Fruit fly (Drosophila melanogaster) whole organism, embryonic: ENCODE results near the gene CNMaR.

Experiments
- Adf1 ChIP-seq: fragments of 200-800 bp; sonication (Bioruptor generic); IDR thresholded peaks from 2 replicates; pipeline ENCODE4 v1.3.6; 2022; ENCODE audit warnings: missing biosample characterization, missing genetic modification characterization
- Asciz ChIP-seq: fragments of 200-800 bp; sonication (Bioruptor generic); optimal IDR thresholded peaks from 2 replicates; lab custom pipeline; 2017; ENCODE audit warnings: missing biosample characterization, mild to moderate bottlenecking, missing genetic modification characterization, missing genetic modification reagents
- CG10209 ChIP-seq: fragments of 200-800 bp; sonication (Bioruptor generic); optimal IDR thresholded peaks from 3 replicates; lab custom pipeline; 2017; ENCODE audit warnings: missing biosample characterization, mild to moderate bottlenecking, missing genetic modification characterization, missing genetic modification reagents
- CG10543 ChIP-seq: fragments of 200-800 bp; sonication (Bioruptor generic); optimal IDR thresholded peaks from 3 replicates; lab custom pipeline; 2017; ENCODE audit warnings: missing biosample characterization, mild to moderate bottlenecking, missing genetic modification characterization, moderate library complexity
- CG10979 ChIP-seq: fragments of 200-800 bp; sonication (Bioruptor generic); optimal IDR thresholded peaks from 2 replicates; lab custom pipeline; 2018; ENCODE audit warnings: missing biosample characterization, mild to moderate bottlenecking, missing genetic modification characterization, moderate library complexity
- CG11398 ChIP-seq: fragments of 200-800 bp; sonication (Bioruptor generic); optimal IDR thresholded peaks from 2 replicates; lab custom pipeline; 2016; ENCODE audit warnings: missing biosample characterization, missing genetic modification characterization
- CG11695 ChIP-seq: fragments of 200-800 bp; sonication (Bioruptor generic); IDR thresholded peaks from 3 replicates; pipeline ENCODE4 v1.3.6; 2022; ENCODE audit warnings: missing biosample characterization, missing genetic modification characterization
- CG14050 ChIP-seq: fragments of 200-800 bp; sonication (Bioruptor generic); IDR thresholded peaks from 3 replicates; pipeline ENCODE4 v1.3.6; 2022; ENCODE audit warnings: missing biosample characterization, missing genetic modification characterization
- CG14860 ChIP-seq: fragments of 200-800 bp; sonication (Bioruptor generic); IDR thresholded peaks from 3 replicates; pipeline ENCODE4 v1.3.6; 2022; ENCODE audit warnings: missing biosample characterization, missing genetic modification characterization; ENCODE audit not compliant: partially characterized antibody
- CG17385 ChIP-seq: fragments of 200-800 bp; sonication (Bioruptor generic); optimal IDR thresholded peaks from 3 replicates; lab custom pipeline; 2018; ENCODE audit warnings: missing biosample characterization, mild to moderate bottlenecking, missing genetic modification characterization
- CG2129 ChIP-seq: fragments of 200-800 bp; sonication (Bioruptor generic); IDR thresholded peaks from 2 replicates; pipeline ENCODE4 v1.3.6; 2022; ENCODE audit warnings: missing biosample characterization, missing genetic modification characterization; ENCODE audit not compliant: partially characterized antibody
- CG3407 ChIP-seq: fragments of 200-800 bp; sonication (Bioruptor generic); optimal IDR thresholded peaks from 2 replicates; lab custom pipeline; 2018; ENCODE audit warnings: missing biosample characterization, mild to moderate bottlenecking, missing genetic modification characterization
- CG6791 ChIP-seq: fragments of 200-800 bp; sonication (Bioruptor generic); IDR thresholded peaks from 3 replicates; pipeline ENCODE4 v1.3.6; 2022; ENCODE audit warnings: missing biosample characterization, missing genetic modification characterization; ENCODE audit not compliant: partially characterized antibody
- CG7786 ChIP-seq: fragments of 200-800 bp; sonication (Bioruptor generic); optimal IDR thresholded peaks from 2 replicates; lab custom pipeline; 2016; ENCODE audit warnings: missing biosample characterization, missing genetic modification characterization
- CG7839 ChIP-seq: fragments of 200-800 bp; sonication (Bioruptor generic); optimal IDR thresholded peaks from 3 replicates; lab custom pipeline; 2018; ENCODE audit warnings: missing biosample characterization, mild to moderate bottlenecking, missing genetic modification characterization, moderate library complexity
- CG9215 ChIP-seq: fragments of 200-800 bp; sonication (Bioruptor generic); IDR thresholded peaks from 2 replicates; pipeline ENCODE4 v1.3.6; 2022; ENCODE audit warnings: missing biosample characterization, missing genetic modification characterization
- CG9797 ChIP-seq: fragments of 200-800 bp; sonication (Bioruptor generic); optimal IDR thresholded peaks from 3 replicates; lab custom pipeline; 2018; ENCODE audit warnings: missing biosample characterization, mild to moderate bottlenecking, missing genetic modification characterization
- Chrac-16 ChIP-seq: fragments of 200-800 bp; sonication (Bioruptor generic); optimal IDR thresholded peaks from 3 replicates; lab custom pipeline; 2016; ENCODE audit warnings: missing biosample characterization, missing genetic modification characterization
- Dbx ChIP-seq: fragments of 200-800 bp; sonication (Bioruptor generic); IDR thresholded peaks from 3 replicates; pipeline ENCODE4 v1.3.6; 2022; ENCODE audit warnings: missing biosample characterization, missing genetic modification characterization
- Deaf1 ChIP-seq: fragments of 200-800 bp; optimal IDR thresholded peaks from 3 replicates; lab custom pipeline; 2019; ENCODE audit warnings: missing biosample characterization, mild to moderate bottlenecking, missing genetic modification characterization, moderate library complexity
- Dip2 ChIP-seq: fragments of 200-800 bp; sonication (Bioruptor generic); IDR thresholded peaks from 2 replicates; pipeline ENCODE4 v1.3.6; 2022; ENCODE audit warnings: missing biosample characterization, missing genetic modification characterization
- Dip3 ChIP-seq: fragments of 200-800 bp; sonication (Bioruptor generic); optimal IDR thresholded peaks from 3 replicates; lab custom pipeline; 2016; ENCODE audit warnings: missing biosample characterization, missing genetic modification characterization
- Doc2 ChIP-seq: fragments of 200-800 bp; sonication (Bioruptor generic); IDR thresholded peaks from 2 replicates; pipeline ENCODE4 v1.3.6; 2022; ENCODE audit warnings: missing biosample characterization, missing genetic modification characterization
- Dp ChIP-seq: fragments of 200-800 bp; sonication (Bioruptor generic); optimal IDR thresholded peaks from 2 replicates; lab custom pipeline; 2018; ENCODE audit warnings: missing biosample characterization, mild to moderate bottlenecking, missing genetic modification characterization, moderate library complexity
- Drgx ChIP-seq: fragments of 200-800 bp; sonication (Bioruptor generic); IDR thresholded peaks from 2 replicates; pipeline ENCODE4 v1.3.6; 2022; ENCODE audit warnings: missing biosample characterization, missing genetic modification characterization
- Ets65A ChIP-seq: fragments of 200-800 bp; sonication (Bioruptor generic); peaks from one replicate; lab custom pipeline; 2016; ENCODE audit warnings: missing biosample characterization, missing genetic modification characterization
- Mes4 ChIP-seq: fragments of 200-800 bp; sonication (Bioruptor generic); optimal IDR thresholded peaks from 2 replicates; lab custom pipeline; 2016; ENCODE audit warnings: missing biosample characterization, missing genetic modification characterization
- Myb ChIP-seq: fragments of 200-800 bp; sonication (Bioruptor generic); optimal IDR thresholded peaks from 2 replicates; lab custom pipeline; 2016; ENCODE audit warnings: missing biosample characterization, missing genetic modification characterization
- Rfx ChIP-seq: fragments of 200-800 bp; sonication (Bioruptor generic); IDR thresholded peaks from 2 replicates; pipeline ENCODE4 v1.3.6; 2022; ENCODE audit warnings: missing biosample characterization, missing genetic modification characterization
- Sox100B ChIP-seq: fragments of 200-800 bp; sonication (Bioruptor generic); optimal IDR thresholded peaks from 3 replicates; lab custom pipeline; 2018; ENCODE audit warnings: missing biosample characterization, mild to moderate bottlenecking, missing genetic modification characterization
- Vsx1 ChIP-seq: fragments of 200-800 bp; sonication (Bioruptor generic); optimal IDR thresholded peaks from 2 replicates; lab custom pipeline; 2017; ENCODE audit warnings: missing biosample characterization, mild to moderate bottlenecking, missing genetic modification characterization, missing genetic modification reagents
- aop ChIP-seq: fragments of 200-800 bp; sonication (Bioruptor generic); IDR thresholded peaks from 2 replicates; pipeline ENCODE4 v1.3.6; 2022; ENCODE audit warnings: missing biosample characterization, missing genetic modification characterization
- ato ChIP-seq: fragments of 200-800 bp; sonication (Bioruptor generic); IDR thresholded peaks from 2 replicates; pipeline ENCODE4 v1.3.6; 2022; ENCODE audit warnings: missing biosample characterization, missing genetic modification characterization; ENCODE audit not compliant: partially characterized antibody
- br ChIP-seq: fragments of >200 bp; optimal IDR thresholded peaks from 2 replicates; lab custom pipeline; 2017
- cato ChIP-seq: fragments of 200-800 bp; sonication (Bioruptor generic); optimal IDR thresholded peaks from 2 replicates; lab custom pipeline; 2016; ENCODE audit warnings: missing biosample characterization, missing genetic modification characterization, borderline replicate concordance
- dati ChIP-seq: fragments of 200-800 bp; sonication (Bioruptor generic); IDR thresholded peaks from 2 replicates; pipeline ENCODE4 v1.3.6; 2022; ENCODE audit warnings: missing biosample characterization, missing genetic modification characterization
- esg ChIP-seq: fragments of 200-800 bp; sonication (Bioruptor generic); conservative IDR thresholded peaks from 2 replicates; pipeline ENCODE4 v1.3.6; 2022; ENCODE audit warnings: missing biosample characterization, missing genetic modification characterization
- ftz-f1 ChIP-seq: fragments of 200-800 bp; sonication (Bioruptor generic); optimal IDR thresholded peaks from 2 replicates; lab custom pipeline; 2016; ENCODE audit warnings: missing biosample characterization, missing genetic modification characterization
- gcm ChIP-seq: fragments of 200-800 bp; sonication (Bioruptor generic); optimal IDR thresholded peaks from 2 replicates; lab custom pipeline; 2019; ENCODE audit warnings: missing biosample characterization, mild to moderate bottlenecking, missing genetic modification characterization, moderate library complexity
- gro ChIP-seq: fragments of 200-800 bp; sonication (Bioruptor generic); optimal IDR thresholded peaks from 2 replicates; lab custom pipeline; 2016; ENCODE audit warnings: missing biosample characterization, missing genetic modification characterization
- lola ChIP-seq, 3 experiments: fragments of >200 bp in 2 of 3; fragments of 200-800 bp in 1 of 3; sonication (Bioruptor generic) in 1 of 3; optimal IDR thresholded peaks; 2 replicates each; lab custom pipeline; 2017 to 2019; ENCODE audit warnings: missing biosample characterization in 3 of 3, missing genetic modification characterization in 3 of 3, mild to moderate bottlenecking in 1 of 3, moderate library complexity in 1 of 3
- pb ChIP-seq: fragments of 200-800 bp; sonication (Bioruptor generic); optimal IDR thresholded peaks from 3 replicates; lab custom pipeline; 2016; ENCODE audit warnings: missing biosample characterization, missing genetic modification characterization
- pnt ChIP-seq: fragments of 200-800 bp; sonication (Bioruptor generic); optimal IDR thresholded peaks from 3 replicates; lab custom pipeline; 2016; ENCODE audit warnings: missing biosample characterization, missing genetic modification characterization
- ranshi ChIP-seq: fragments of 200-800 bp; sonication (Bioruptor generic); IDR thresholded peaks from 2 replicates; pipeline ENCODE4 v1.3.6; 2022; ENCODE audit warnings: missing biosample characterization, missing genetic modification characterization
- sim ChIP-seq: fragments of 200-800 bp; sonication (Bioruptor generic); IDR thresholded peaks from 2 replicates; pipeline ENCODE4 v1.3.6; 2022; ENCODE audit warnings: missing biosample characterization, missing genetic modification characterization
- sr ChIP-seq: fragments of 200-800 bp; sonication (Bioruptor generic); IDR thresholded peaks from 3 replicates; pipeline ENCODE4 v1.3.6; 2022; ENCODE audit warnings: missing biosample characterization, missing genetic modification characterization
- tll ChIP-seq, 2 experiments: fragments of 200-800 bp in 1 of 2; fragments of >200 bp in 1 of 2; sonication (Bioruptor generic) in 1 of 2; optimal IDR thresholded peaks; 2 replicates each; lab custom pipeline; 2017 to 2019; ENCODE audit warnings: missing biosample characterization in 2 of 2, missing genetic modification characterization in 2 of 2, mild to moderate bottlenecking in 1 of 2, moderate library complexity in 1 of 2
- unpg ChIP-seq: fragments of 200-800 bp; sonication (Bioruptor generic); optimal IDR thresholded peaks from 3 replicates; lab custom pipeline; 2018; ENCODE audit warnings: missing biosample characterization, mild to moderate bottlenecking, missing genetic modification characterization, moderate library complexity

CNMaR gene

dm6 chr3L:9675528-9675963 lies 31.6 kb downstream of the CNMaR start (continued):
- TF ChIP-seq Dip2 (GFP tag; lab: Robert Waterston, UW) (no peak), Myb (GFP tag; lab: Kevin White, UChicago) (no peak), cato (GFP tag; lab: Kevin White, UChicago) (no peak), CG10543 (peak; percentile 66), dati (GFP tag; lab: Robert Waterston, UW) (no peak), Deaf1 (tag; lab: Kevin White, UChicago) (peak; percentile 62), CG14050 (no peak), Doc2 (GFP tag; lab: Robert Waterston, UW) (no peak), CG9797 (GFP tag; lab: Kevin White, UChicago) (no peak), Ets65A (GFP tag; lab: Kevin White, UChicago) (no peak), gcm (GFP tag; lab: Kevin White, UChicago) (no peak), CG7839 (tag; lab: Kevin White, UChicago) (no peak), CG9215 (GFP tag; lab: Robert Waterston, UW) (no peak), Mes4 (GFP tag; lab: Kevin White, UChicago) (no peak), CG11398 (GFP tag; lab: Kevin White, UChicago) (no peak), pnt (GFP tag; lab: Kevin White, UChicago) (no peak), gro (peak; percentile 8), br (lab: Kevin White, UChicago) (no peak), CG14860 (GFP tag; lab: Robert Waterston, UW) (no peak), CG2129 (GFP tag; lab: Robert Waterston, UW) (no peak), Dbx (GFP tag; lab: Robert Waterston, UW) (no peak), Dp (no peak), Adf1 (GFP tag; lab: Robert Waterston, UW) (peak; percentile 70; the same call in 1 of the 2 replicates), pb (GFP tag; lab: Kevin White, UChicago) (no peak), aop (GFP tag; lab: Robert Waterston, UW) (no peak), CG7786 (no peak), esg (no peak), Vsx1 (no peak), unpg (GFP tag; lab: Kevin White, UChicago) (no peak), sim (GFP tag; lab: Robert Waterston, UW) (no peak)

dm6 chr3L:9677260-9677659 lies 33.4 kb downstream of the CNMaR start:
- TF ChIP-seq ftz-f1 (GFP tag; lab: Kevin White, UChicago) (peak; percentile 4), CG17385 (GFP tag; lab: Kevin White, UChicago) (peak; percentile 37), Chrac-16 (GFP tag; lab: Kevin White, UChicago) (no peak), Drgx (GFP tag; lab: Robert Waterston, UW) (0 out of 2 replicates have a peak, but pooled peaks have one; percentile 9), Dip3 (GFP tag; lab: Kevin White, UChicago) (no peak), sr (peak; percentile 56; the same call in 1 of the 3 replicates)
- TF ChIP-seq, all 482 proteins: peak for 4

dm6 chr3L:9678007-9678497 lies 34.1 kb downstream of the CNMaR start:
- TF ChIP-seq lola (GFP tag; optimal IDR thresholded peaks at IDR 0.05; lab: Kevin White, UChicago) (peak in 1 of 3 experiments; percentile 24), Rfx (GFP tag; lab: Robert Waterston, UW) (no peak), CG11695 (GFP tag; lab: Robert Waterston, UW) (no peak), ato (no peak), Vsx1 (peak; percentile 50), ranshi (0 out of 2 replicates have a peak, but pooled peaks have one; percentile 5), CG10209 (peak; percentile 6), CG10979 (tag; lab: Kevin White, UChicago) (peak; percentile 27), Asciz (GFP tag; lab: Kevin White, UChicago) (peak; percentile 13), CG7839 (tag; lab: Kevin White, UChicago) (peak; percentile 13), CG14050 (no peak), tll (GFP tag; optimal IDR thresholded peaks at IDR 0.05; lab: Kevin White, UChicago) (peak in 1 of 2 experiments; percentile 42), CG3407 (GFP tag; lab: Kevin White, UChicago) (peak; percentile 0), unpg (GFP tag; lab: Kevin White, UChicago) (no peak), Sox100B (GFP tag; lab: Kevin White, UChicago) (peak; percentile 14), gro (peak; percentile 14), gcm (GFP tag; lab: Kevin White, UChicago) (peak; percentile 21), CG6791 (0 out of 3 replicates have a peak, but pooled peaks have one; percentile 40)
